Worm (Caenorhabditis elegans) whole organism, L4 larva: ENCODE results near the gene F58H1.3.
A peak's percentile ranks its signal among the peaks of the same experiment; 100 is the strongest.

Source experiments
- F44E2.7 ChIP-seq: fragments of 200-800 bp; sonication (Bioruptor generic); IDR thresholded peaks from 2 replicates; pipeline ENCODE4 v2.1.2; 2022; ENCODE audit warnings: missing genetic modification characterization, missing compliant biosample characterization
- R02D3.7 ChIP-seq: fragments of 150-350 bp; sonication (generic microtip); optimal IDR thresholded peaks from 3 replicates; lab custom pipeline; 2014; ENCODE audit warnings: missing biosample characterization, missing genetic modification characterization
- Y105C5A.15 ChIP-seq: fragments of 200-800 bp; sonication (Bioruptor generic); IDR thresholded peaks from 2 replicates; pipeline ENCODE4 v1.3.6; 2022; ENCODE audit warnings: missing genetic modification characterization, missing compliant biosample characterization
- Y75B8A.6 ChIP-seq: fragments of 200-800 bp; sonication (Bioruptor generic); IDR thresholded peaks from 2 replicates; pipeline ENCODE4 v1.3.6; 2022; ENCODE audit warnings: missing genetic modification reagents, missing genetic modification characterization, missing compliant biosample characterization
- aha-1 ChIP-seq: fragments of 150-350 bp; peaks from one replicate; lab custom pipeline; 2014; ENCODE audit warnings: missing biosample characterization, missing genetic modification characterization
- ama-1 ChIP-seq: fragments of 150-350 bp; optimal IDR thresholded peaks from 2 replicates; lab custom pipeline; 2014; ENCODE audit warnings: inconsistent platforms, mixed read lengths
- attf-4 ChIP-seq: sonication (generic microtip); optimal IDR thresholded peaks from 3 replicates; lab custom pipeline; 2017; ENCODE audit warnings: missing biosample characterization, missing genetic modification characterization
- ceh-44 ChIP-seq: fragments of 200-800 bp; sonication (Bioruptor generic); IDR thresholded peaks from 2 replicates; pipeline ENCODE4 v1.3.6; 2022; ENCODE audit warnings: missing genetic modification reagents, missing genetic modification characterization, missing compliant biosample characterization
- ceh-62 ChIP-seq: sonication (generic microtip); optimal IDR thresholded peaks from 2 replicates; lab custom pipeline; 2017; ENCODE audit warnings: missing biosample characterization, missing genetic modification characterization
- ces-1 ChIP-seq: fragments of 150-350 bp; sonication (generic microtip); optimal IDR thresholded peaks from 4 replicates; lab custom pipeline; 2014; ENCODE audit warnings: missing biosample characterization, missing genetic modification reagents, missing genetic modification characterization
- daf-12 ChIP-seq: fragments of 150-350 bp; optimal IDR thresholded peaks from 2 replicates; lab custom pipeline; 2014; ENCODE audit warnings: missing biosample characterization, missing genetic modification reagents, missing genetic modification characterization
- daf-8 ChIP-seq: fragments of 200-800 bp; sonication (Bioruptor generic); IDR thresholded peaks from 2 replicates; pipeline ENCODE4 v1.3.6; 2022; ENCODE audit warnings: missing genetic modification characterization, missing compliant biosample characterization
- dmd-8 ChIP-seq: fragments of 200-800 bp; sonication (Bioruptor generic); IDR thresholded peaks from 2 replicates; pipeline ENCODE4 v1.3.6; 2022; ENCODE audit warnings: missing genetic modification characterization, missing compliant biosample characterization
- dmd-9 ChIP-seq: fragments of 200-800 bp; sonication (Bioruptor generic); IDR thresholded peaks from 2 replicates; pipeline ENCODE4 v1.3.6; 2022; ENCODE audit warnings: missing genetic modification reagents, missing genetic modification characterization, missing compliant biosample characterization
- duxl-1 ChIP-seq: sonication (generic microtip); optimal IDR thresholded peaks from 2 replicates; lab custom pipeline; 2016; ENCODE audit warnings: mild to moderate bottlenecking, missing genetic modification characterization, moderate library complexity, missing compliant biosample characterization; ENCODE audit not compliant: poor library complexity
- egl-27 ChIP-seq: sonication (generic microtip); optimal IDR thresholded peaks from 3 replicates; lab custom pipeline; 2017; ENCODE audit warnings: missing biosample characterization, missing genetic modification reagents, missing genetic modification characterization
- fkh-10 ChIP-seq: fragments of 150-350 bp; optimal IDR thresholded peaks from 2 replicates; lab custom pipeline; 2014; ENCODE audit warnings: missing biosample characterization, missing genetic modification reagents, missing genetic modification characterization
- fos-1 ChIP-seq: fragments of 150-350 bp; optimal IDR thresholded peaks from 2 replicates; lab custom pipeline; 2014; ENCODE audit warnings: missing biosample characterization, missing genetic modification characterization
- hif-1 ChIP-seq, 2 experiments: sonication (generic microtip); optimal IDR thresholded peaks; 2 replicates each; lab custom pipeline; 2016 to 2017; ENCODE audit warnings: missing compliant biosample characterization in 2 of 2, missing genetic modification characterization in 2 of 2, missing genetic modification reagents in 2 of 2, missing genotype in 2 of 2, mild to moderate bottlenecking in 1 of 2
- hlh-30 ChIP-seq: sonication (generic microtip); optimal IDR thresholded peaks from 2 replicates; lab custom pipeline; 2017; ENCODE audit warnings: antibody characterized with exemption, mild to moderate bottlenecking, missing genetic modification characterization, missing compliant biosample characterization; ENCODE audit not compliant: insufficient read depth
- hmg-1.1 ChIP-seq: fragments of 200-800 bp; sonication (Bioruptor generic); IDR thresholded peaks from 2 replicates; pipeline ENCODE4 v1.3.6; 2022; ENCODE audit warnings: missing genetic modification reagents, missing genetic modification characterization, missing compliant biosample characterization
- jun-1 ChIP-seq: fragments of 150-350 bp; optimal IDR thresholded peaks from 2 replicates; lab custom pipeline; 2014; ENCODE audit warnings: missing biosample characterization, missing genetic modification reagents, missing genetic modification characterization
- lin-15B ChIP-seq: fragments of 150-350 bp; sonication (generic microtip); optimal IDR thresholded peaks from 3 replicates; lab custom pipeline; 2014; ENCODE audit warnings: missing biosample characterization, missing genetic modification characterization
- lin-29 ChIP-seq: fragments of 200-800 bp; sonication (Bioruptor generic); IDR thresholded peaks from 2 replicates; pipeline ENCODE4 v1.3.6; 2022; ENCODE audit warnings: missing genetic modification reagents, missing genetic modification characterization, missing compliant biosample characterization
- madf-9 ChIP-seq: fragments of 200-800 bp; sonication (Bioruptor generic); conservative IDR thresholded peaks from 2 replicates; pipeline ENCODE4 v1.3.6; 2022; ENCODE audit warnings: missing genetic modification reagents, missing genetic modification characterization, missing compliant biosample characterization
- mdl-1 ChIP-seq, 2 experiments: fragments of 150-350 bp in 1 of 2; sonication (generic microtip) in 1 of 2; optimal IDR thresholded peaks; 2 replicates each; lab custom pipeline; 2014 to 2017; ENCODE audit warnings: missing biosample characterization in 2 of 2, missing genetic modification characterization in 2 of 2
- mes-2 ChIP-seq: sonication (generic microtip); optimal IDR thresholded peaks from 2 replicates; lab custom pipeline; 2016; ENCODE audit warnings: missing genotype, mild to moderate bottlenecking, missing genetic modification characterization, missing compliant biosample characterization; ENCODE audit not compliant: poor library complexity, severe bottlenecking
- mxl-3 ChIP-seq: fragments of 200-800 bp; sonication (Bioruptor generic); optimal IDR thresholded peaks from 2 replicates; lab custom pipeline; 2018; ENCODE audit warnings: mild to moderate bottlenecking, missing genetic modification characterization, missing compliant biosample characterization
- nhr-10 ChIP-seq: fragments of 150-350 bp; optimal IDR thresholded peaks from 2 replicates; lab custom pipeline; 2014; ENCODE audit warnings: missing biosample characterization, missing genetic modification characterization
- nhr-11 ChIP-seq: fragments of 150-350 bp; optimal IDR thresholded peaks from 2 replicates; lab custom pipeline; 2014; ENCODE audit warnings: missing biosample characterization, missing genetic modification characterization
- nhr-111 ChIP-seq: fragments of 200-800 bp; sonication (Bioruptor generic); optimal IDR thresholded peaks from 2 replicates; lab custom pipeline; 2018; ENCODE audit warnings: mild to moderate bottlenecking, missing genetic modification characterization, missing compliant biosample characterization
- nhr-237 ChIP-seq: sonication (generic microtip); optimal IDR thresholded peaks from 2 replicates; lab custom pipeline; 2017; ENCODE audit warnings: missing biosample characterization, missing genetic modification characterization
- nhr-25 ChIP-seq: sonication (generic microtip); optimal IDR thresholded peaks from 2 replicates; lab custom pipeline; 2017; ENCODE audit warnings: missing genetic modification characterization, mild to moderate bottlenecking, missing compliant biosample characterization, antibody characterized with exemption, moderate library complexity, borderline replicate concordance; ENCODE audit not compliant: insufficient read depth
- nhr-41 ChIP-seq: fragments of 200-800 bp; sonication (Bioruptor generic); IDR thresholded peaks from 2 replicates; pipeline ENCODE4 v1.3.6; 2022; ENCODE audit warnings: missing genetic modification reagents, missing genetic modification characterization, missing compliant biosample characterization
- nhr-42 ChIP-seq: fragments of 200-800 bp; sonication (Bioruptor generic); IDR thresholded peaks from 2 replicates; pipeline ENCODE4 v1.3.6; 2022; ENCODE audit warnings: missing genetic modification characterization, missing compliant biosample characterization
- nhr-48 ChIP-seq: sonication (generic microtip); optimal IDR thresholded peaks from 2 replicates; lab custom pipeline; 2016; ENCODE audit warnings: mild to moderate bottlenecking, missing genetic modification characterization, missing compliant biosample characterization
- nhr-6 ChIP-seq: fragments of 150-350 bp; optimal IDR thresholded peaks from 2 replicates; lab custom pipeline; 2014; ENCODE audit warnings: missing biosample characterization, missing genetic modification characterization
- nhr-77 ChIP-seq: fragments of 150-350 bp; optimal IDR thresholded peaks from 2 replicates; lab custom pipeline; 2014; ENCODE audit warnings: missing biosample characterization, missing genetic modification characterization
- saeg-2 ChIP-seq: fragments of 200-800 bp; sonication (Bioruptor generic); IDR thresholded peaks from 2 replicates; pipeline ENCODE4 v1.3.6; 2022; ENCODE audit warnings: missing genetic modification reagents, missing genetic modification characterization, missing compliant biosample characterization
- set-16 ChIP-seq: fragments of 200-800 bp; sonication (Bioruptor generic); IDR thresholded peaks from 2 replicates; pipeline ENCODE4 v1.3.6; 2022; ENCODE audit warnings: missing genetic modification reagents, missing genetic modification characterization, missing compliant biosample characterization
- snpc-1.2 ChIP-seq: fragments of 200-800 bp; sonication (Bioruptor generic); IDR thresholded peaks from 2 replicates; pipeline ENCODE4 v1.3.6; 2022; ENCODE audit warnings: missing genetic modification reagents, missing genetic modification characterization, missing compliant biosample characterization
- snpc-4 ChIP-seq: fragments of 150-350 bp; optimal IDR thresholded peaks from 2 replicates; lab custom pipeline; 2014; ENCODE audit warnings: missing biosample characterization, missing genetic modification characterization
- spr-1 ChIP-seq: sonication (generic microtip); optimal IDR thresholded peaks from 2 replicates; lab custom pipeline; 2016; ENCODE audit warnings: mild to moderate bottlenecking, missing genetic modification characterization, missing compliant biosample characterization
- spr-3 ChIP-seq: fragments of 200-800 bp; sonication (Bioruptor generic); optimal IDR thresholded peaks from 2 replicates; lab custom pipeline; 2018; ENCODE audit warnings: mild to moderate bottlenecking, missing genetic modification characterization, missing compliant biosample characterization
- unc-62 ChIP-seq, 3 experiments: fragments of 150-350 bp in 1 of 3; sonication (generic microtip); optimal IDR thresholded peaks in 2 of 3; peaks in 1 of 3; 1 replicate in 1 of 3; 2 replicates in 2 of 3; lab custom pipeline; 2014 to 2017; ENCODE audit warnings: missing biosample characterization in 3 of 3, missing genetic modification characterization in 3 of 3, missing genetic modification reagents in 3 of 3, missing genotype in 1 of 3
- zag-1 ChIP-seq: fragments of 150-350 bp; optimal IDR thresholded peaks from 2 replicates; lab custom pipeline; 2014; ENCODE audit warnings: missing biosample characterization, missing genetic modification characterization
- zfp-2 ChIP-seq: sonication (generic microtip); optimal IDR thresholded peaks from 2 replicates; lab custom pipeline; 2016; ENCODE audit warnings: mild to moderate bottlenecking, missing genetic modification characterization, missing compliant biosample characterization
- zip-11 ChIP-seq: fragments of 200-800 bp; sonication (Bioruptor generic); IDR thresholded peaks from 2 replicates; pipeline ENCODE4 v1.3.6; 2022; ENCODE audit warnings: missing genetic modification characterization, missing compliant biosample characterization
- ztf-7 ChIP-seq: fragments of 150-350 bp; optimal IDR thresholded peaks from 2 replicates; lab custom pipeline; 2014; ENCODE audit warnings: missing biosample characterization, missing genetic modification characterization

The F58H1.3 gene

DNA sequence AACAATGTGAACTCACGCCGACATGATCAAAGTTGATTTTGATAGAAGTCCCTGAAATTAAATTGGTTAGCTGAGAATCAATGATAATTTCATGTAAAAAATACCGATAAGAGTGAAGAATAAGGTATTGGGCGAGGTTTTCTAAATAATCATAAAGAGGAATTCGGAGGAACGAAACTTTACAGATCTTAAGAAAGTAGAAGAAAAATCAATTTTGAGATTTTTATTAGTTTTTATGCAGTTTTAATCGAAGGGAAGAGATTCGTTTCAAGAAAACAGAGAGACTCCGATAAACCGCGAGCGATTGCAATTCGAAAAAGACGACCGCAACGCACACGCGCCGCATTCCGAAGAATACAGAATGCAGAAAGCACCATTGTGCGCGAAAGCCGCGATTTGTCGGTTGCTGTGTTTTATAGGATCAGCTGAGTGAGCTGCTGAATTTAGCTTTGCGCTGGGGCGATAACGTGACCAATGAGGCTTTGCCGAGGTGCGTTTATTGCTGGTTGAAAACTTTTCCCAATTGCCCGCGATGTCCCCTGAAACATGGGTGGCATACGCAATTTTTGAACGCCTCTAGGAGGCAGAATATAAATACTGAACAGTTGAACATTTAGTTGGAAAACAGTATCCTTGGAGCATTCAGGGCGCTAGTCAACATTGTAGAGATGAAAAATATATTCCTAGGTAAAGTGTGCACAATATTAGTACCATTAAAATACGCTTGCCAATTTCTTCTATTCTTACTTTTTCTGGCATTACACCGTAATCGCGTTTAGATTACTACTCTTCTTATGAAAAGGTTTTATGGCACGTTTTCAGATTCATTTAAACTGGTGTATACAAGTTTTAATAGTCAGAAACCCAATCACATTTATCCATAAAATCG is 46.1 kb downstream of the F58H1.3 start, which contains the start of gene snr-4 (continued):
- peak; percentile 69; the same call in 1 of the 2 replicates for TF ChIP-seq Y75B8A.6
- peak; percentile 78 for TF ChIP-seq duxl-1 (tag; lab: Kevin White, UChicago)
- TF ChIP-seq Y105C5A.15 (GFP tag; lab: Robert Waterston, UW): peak; percentile 5; the same call in 1 of the 2 replicates
- TF ChIP-seq nhr-42: peak; percentile 91
- no peak for TF ChIP-seq F44E2.7 (GFP tag; lab: Robert Waterston, UW)
- TF ChIP-seq nhr-111: peak; percentile 72
- TF ChIP-seq ceh-62 (tag; lab: Kevin White, UChicago): no peak
- TF ChIP-seq zfp-2: peak; percentile 35
- TF ChIP-seq nhr-41: 0 out of 2 replicates have a peak, but pooled peaks have one; percentile 8
- no peak for TF ChIP-seq fos-1
- peak; percentile 94 for TF ChIP-seq hlh-30
- TF ChIP-seq snpc-1.2 (GFP tag; lab: Robert Waterston, UW): peak; percentile 83
- TF ChIP-seq ces-1 (GFP tag; lab: Kevin White, UChicago): no peak
- TF ChIP-seq daf-12: no peak
- peak; percentile 78 for TF ChIP-seq spr-1
- TF ChIP-seq mes-2 (tag; lab: Kevin White, UChicago): peak; percentile 95
- peak; percentile 73 for TF ChIP-seq fkh-10 (GFP tag; lab: Kevin White, UChicago)
- TF ChIP-seq mdl-1 (tag; optimal IDR thresholded peaks at IDR 0.05; lab: Kevin White, UChicago): peak; percentile 76 to 88
- peak; percentile 71 for TF ChIP-seq set-16 (GFP tag; lab: Robert Waterston, UW)
- peak; percentile 21 for TF ChIP-seq lin-15B
- peak; percentile 95 for TF ChIP-seq hmg-1.1 (GFP tag; lab: Robert Waterston, UW)
- TF ChIP-seq ztf-7 (tag; lab: Kevin White, UChicago): peak; percentile 72
- TF ChIP-seq madf-9: peak; percentile 43; the same call in 1 of the 2 replicates
- TF ChIP-seq unc-62 (GFP tag; optimal IDR thresholded peaks at IDR 0.05 in 1 of 2; lab: Kevin White, UChicago): peak in 1 of 2 experiments; percentile 98
- TF ChIP-seq unc-62 (tag; optimal IDR thresholded peaks at IDR 0.05; lab: Kevin White, UChicago): no peak
- no peak for TF ChIP-seq nhr-10 (tag; lab: Kevin White, UChicago)
- TF ChIP-seq egl-27 (tag; lab: Kevin White, UChicago): no peak
- TF ChIP-seq nhr-77 (tag; lab: Kevin White, UChicago): peak; percentile 90
- peak; percentile 50; the same call in 1 of the 2 replicates for TF ChIP-seq saeg-2 (GFP tag; lab: Robert Waterston, UW)
- TF ChIP-seq lin-29 (GFP tag; lab: Robert Waterston, UW): no peak
- peak; percentile 86 for TF ChIP-seq dmd-9 (GFP tag; lab: Robert Waterston, UW)
- peak; percentile 50 for TF ChIP-seq zag-1 (tag; lab: Kevin White, UChicago)
- TF ChIP-seq nhr-11 (tag; lab: Kevin White, UChicago): peak; percentile 90
- peak; percentile 50 to 84 for TF ChIP-seq hif-1 (tag; optimal IDR thresholded peaks at IDR 0.05; lab: Kevin White, UChicago)
- no peak for TF ChIP-seq R02D3.7 (tag; lab: Kevin White, UChicago)
- TF ChIP-seq daf-8 (GFP tag; lab: Robert Waterston, UW): no peak
- peak; percentile 98 for TF ChIP-seq ama-1
- TF ChIP-seq dmd-8: no peak
- TF ChIP-seq nhr-48 (tag; lab: Kevin White, UChicago): peak; percentile 84
- peak; percentile 96 for TF ChIP-seq aha-1 (tag; lab: Kevin White, UChicago)
- TF ChIP-seq jun-1: peak; percentile 78
- no peak for TF ChIP-seq attf-4 (tag; lab: Kevin White, UChicago)
- TF ChIP-seq nhr-237: no peak
- peak; percentile 97 for TF ChIP-seq snpc-4
- peak; percentile 95 for TF ChIP-seq ceh-44 (GFP tag; lab: Robert Waterston, UW)
- peak; percentile 79 for TF ChIP-seq nhr-25 (tag; lab: Kevin White, UChicago)
- TF ChIP-seq zip-11: no peak
- peak; percentile 84 for TF ChIP-seq mxl-3
- peak; percentile 98 for TF ChIP-seq nhr-6
- TF ChIP-seq spr-3 (GFP tag; lab: Kevin White, UChicago): peak; percentile 78
